Worm (Caenorhabditis elegans) whole organism, young adult: ENCODE results near the gene egl-38.

Experiments
- F37B4.10 ChIP-seq: fragments of 200-800 bp; sonication (Bioruptor generic); IDR thresholded peaks from 2 replicates; pipeline ENCODE4 v1.3.6; 2022; ENCODE audit warnings: missing genetic modification characterization, missing compliant biosample characterization
- F57C9.4 ChIP-seq: sonication (generic microtip); optimal IDR thresholded peaks from 2 replicates; lab custom pipeline; 2017; ENCODE audit warnings: mild to moderate bottlenecking, missing genetic modification characterization, missing compliant biosample characterization
- T26A5.8 ChIP-seq: sonication (generic microtip); optimal IDR thresholded peaks from 2 replicates; lab custom pipeline; 2016; ENCODE audit warnings: missing genetic modification characterization, missing compliant biosample characterization
- atf-7 ChIP-seq: sonication (generic microtip); optimal IDR thresholded peaks from 2 replicates; lab custom pipeline; 2017; ENCODE audit warnings: mild to moderate bottlenecking, missing genetic modification characterization, missing compliant biosample characterization
- ets-4 ChIP-seq: fragments of 200-800 bp; sonication (Bioruptor generic); optimal IDR thresholded peaks from 2 replicates; lab custom pipeline; 2018; ENCODE audit warnings: mild to moderate bottlenecking, missing genetic modification characterization, missing compliant biosample characterization
- hmg-1.2 ChIP-seq: fragments of 200-800 bp; sonication (Bioruptor generic); IDR thresholded peaks from 2 replicates; pipeline ENCODE4 v1.3.6; 2022; ENCODE audit warnings: missing genetic modification reagents, missing genetic modification characterization, missing compliant biosample characterization
- let-607 ChIP-seq, 2 experiments: fragments of 200-800 bp in 1 of 2; sonication (Bioruptor generic) in 1 of 2; sonication (generic microtip) in 1 of 2; optimal IDR thresholded peaks; 2 replicates each; lab custom pipeline; 2016 to 2018; ENCODE audit warnings: mild to moderate bottlenecking in 2 of 2, missing compliant biosample characterization in 2 of 2, missing genetic modification characterization in 2 of 2, moderate library complexity in 2 of 2, missing genotype in 1 of 2
- nhr-80 ChIP-seq: sonication (generic microtip); optimal IDR thresholded peaks from 2 replicates; lab custom pipeline; 2016; ENCODE audit warnings: missing genetic modification characterization, missing compliant biosample characterization
- tbp1 ChIP-seq: fragments of 200-800 bp; sonication (Bioruptor generic); optimal IDR thresholded peaks from 2 replicates; lab custom pipeline; 2018; ENCODE audit warnings: mild to moderate bottlenecking, missing genetic modification characterization, missing compliant biosample characterization
- ztf-22 ChIP-seq: fragments of 200-800 bp; sonication (Bioruptor generic); optimal IDR thresholded peaks from 2 replicates; lab custom pipeline; 2018; ENCODE audit warnings: mild to moderate bottlenecking, missing genetic modification characterization, moderate library complexity, missing compliant biosample characterization

The egl-38 gene

DNA sequence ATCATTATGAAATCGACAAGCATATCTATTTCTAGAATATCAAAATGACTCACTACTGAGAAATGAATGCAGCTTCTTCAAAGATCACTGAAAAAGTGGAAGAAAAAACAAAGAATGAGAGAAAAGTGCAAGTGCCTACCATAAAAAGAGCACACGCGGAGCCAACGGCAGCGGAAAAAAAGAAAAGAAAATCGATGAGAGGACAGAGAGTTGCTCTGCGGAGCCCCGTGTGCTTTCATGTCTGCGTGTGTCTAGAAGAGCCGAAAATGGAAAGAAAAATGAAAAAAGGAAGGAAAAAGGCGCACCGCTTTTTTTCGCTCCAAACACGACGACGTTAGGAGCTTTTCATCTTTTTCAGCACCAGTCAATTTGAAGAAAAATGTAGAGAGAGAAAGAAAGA, 47.6 kb downstream of the egl-38 start, which contains the start of gene ipla-7:
Gene ipla-7 (minus strand): TSS at position 122 of the 400 bp plus-strand sequence.
- TF ChIP-seq hmg-1.2 (GFP tag; lab: Robert Waterston, UW): no peak
- TF ChIP-seq nhr-80: peak; percentile 16

DNA sequence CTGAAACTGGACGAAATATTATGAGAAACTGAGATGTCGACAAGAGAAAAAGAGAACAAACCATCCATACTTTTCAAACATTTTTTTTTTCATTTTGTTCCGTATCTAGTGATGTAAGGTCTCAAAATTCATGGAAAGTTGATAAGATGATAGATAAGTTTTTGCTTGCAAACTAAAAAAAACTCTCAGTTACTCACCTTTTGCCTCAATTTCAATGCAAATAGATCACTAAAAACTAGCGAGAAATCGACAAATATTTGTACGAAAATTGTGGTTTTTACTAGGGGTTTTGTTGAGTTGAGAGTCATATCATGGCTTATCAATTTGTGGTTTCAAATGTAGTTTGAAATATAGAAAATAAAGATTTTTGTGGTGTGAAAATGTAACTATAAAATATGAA, 49.5 kb downstream of the egl-38 start:
- TF ChIP-seq T26A5.8: no peak
- peak; percentile 31 for TF ChIP-seq nhr-80
- TF ChIP-seq F37B4.10 (GFP tag; lab: Robert Waterston, UW): no peak

DNA sequence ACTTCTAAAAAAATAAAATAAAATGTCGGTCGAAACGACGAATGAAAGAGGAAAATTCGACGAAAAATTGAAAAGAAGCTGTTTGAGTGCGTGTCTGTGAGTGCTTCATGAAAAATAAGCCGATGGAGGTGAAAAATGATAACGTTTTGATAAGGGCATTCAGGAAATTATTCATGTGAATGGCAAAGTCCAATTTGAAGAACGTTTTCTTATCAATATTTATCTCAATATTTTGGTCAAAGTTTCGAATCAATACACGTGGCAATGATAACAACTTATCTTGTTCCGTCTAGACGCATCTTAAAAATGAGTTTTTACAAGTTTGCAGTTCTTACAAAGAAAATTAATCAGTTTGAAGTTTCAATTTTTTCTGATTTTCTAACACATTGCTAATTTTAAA, 51.1 kb downstream of the egl-38 start:
- TF ChIP-seq ztf-22 (GFP tag; lab: Kevin White, UChicago): peak; percentile 17
- TF ChIP-seq nhr-80: peak; percentile 73
- no peak for TF ChIP-seq tbp1 (GFP tag; lab: Kevin White, UChicago)
- peak in 1 of 2 experiments; percentile 53 for TF ChIP-seq let-607 (tag; optimal IDR thresholded peaks at IDR 0.05; lab: Kevin White, UChicago)
- peak; percentile 40 for TF ChIP-seq ets-4 (GFP tag; lab: Kevin White, UChicago)
- peak; percentile 4 for TF ChIP-seq atf-7 (tag; lab: Kevin White, UChicago)
- TF ChIP-seq F57C9.4 (tag; lab: Kevin White, UChicago): no peak
